Worm (Caenorhabditis elegans): ENCODE results near the gene elt-2.
A peak's percentile ranks its signal among the peaks of the same experiment; 100 is the strongest.

DNA sequence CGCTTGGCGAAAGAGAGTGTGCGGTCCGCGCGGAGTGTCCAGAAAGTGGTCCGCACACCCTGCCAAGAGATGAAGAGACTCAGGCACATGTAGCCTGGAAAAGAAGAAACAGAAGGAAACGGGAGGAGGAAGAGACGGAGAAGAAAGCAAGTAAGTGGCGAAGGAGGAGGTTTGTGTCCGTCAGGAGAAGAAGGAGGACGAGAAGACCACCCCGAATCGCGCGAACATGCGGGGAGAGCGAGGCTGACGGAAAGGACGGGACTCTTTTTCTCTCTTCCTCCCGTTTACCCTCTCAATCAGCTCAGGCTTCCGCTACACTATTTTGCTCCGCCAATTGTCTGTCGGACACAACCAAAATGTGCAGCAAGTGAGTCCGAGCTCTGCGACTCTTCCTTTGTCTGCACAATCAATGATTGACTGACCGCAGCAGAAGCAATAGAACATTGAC lies 45.5 kb upstream of the elt-2 start:
- TF ChIP-seq spr-3 (GFP tag; optimal IDR thresholded peaks at IDR 0.05), result no peak
- no peak for TF ChIP-seq dpl-1 (GFP tag; optimal IDR thresholded peaks at IDR 0.05)
- TF ChIP-seq unc-39 (tag; optimal IDR thresholded peaks at IDR 0.05), result no peak
- TF ChIP-seq nhr-77 (tag; optimal IDR thresholded peaks at IDR 0.05), result peak; percentile 7
- TF ChIP-seq unc-130 (GFP tag; optimal IDR thresholded peaks at IDR 0.05), result no peak
- TF ChIP-seq nhr-25 (tag; optimal IDR thresholded peaks at IDR 0.05; ENCODE audit: borderline replicate concordance, insufficient read depth), result peak; percentile 3
- TF ChIP-seq Y105C5A.15 (GFP tag; IDR thresholded peaks at IDR 0.05), result no peak

Data from whole organism, L4 larva.